Worm (Caenorhabditis elegans) whole organism, early embryonic: ENCODE data around the gene clec-133.

ENCODE experiments used
- ama-1 ChIP-seq: fragments of 150-350 bp; optimal IDR thresholded peaks from 2 replicates; lab custom pipeline; 2014
- hnd-1 ChIP-seq: sonication (generic microtip); optimal IDR thresholded peaks from 2 replicates; lab custom pipeline; 2016; ENCODE audit warnings: missing genetic modification characterization, missing compliant biosample characterization
- pes-1 ChIP-seq: fragments of 200-800 bp; sonication (Bioruptor generic); IDR thresholded peaks from 2 replicates; pipeline ENCODE4 v1.3.6; 2022; ENCODE audit warnings: missing genetic modification reagents, missing genetic modification characterization, missing compliant biosample characterization
- scrt-1 ChIP-seq: fragments of 200-800 bp; sonication (Bioruptor generic); IDR thresholded peaks from 2 replicates; pipeline ENCODE4 v1.3.6; 2022; ENCODE audit warnings: missing genetic modification characterization, missing compliant biosample characterization

- TF ChIP-seq hnd-1 (tag; lab: Kevin White, UChicago), result no peak
- no peak for TF ChIP-seq ama-1
- no peak for TF ChIP-seq scrt-1 (GFP tag; lab: Robert Waterston, UW)
- no peak for TF ChIP-seq pes-1 (GFP tag; lab: Robert Waterston, UW)
Observed at ce11 chrII:3576742-3577141, 1.5 kb upstream of the clec-133 start, which contains the start of gene clec-132.
